Fruit fly (Drosophila melanogaster) whole organism, embryonic: ENCODE results near the gene CG43815.

Experiments
- Blimp-1 ChIP-seq: fragments of 200-800 bp; sonication (Bioruptor generic); optimal IDR thresholded peaks from 3 replicates; lab custom pipeline; 2018; ENCODE audit warnings: missing biosample characterization, missing genetic modification characterization, mild to moderate bottlenecking, moderate library complexity, missing genetic modification reagents
- CG11247 ChIP-seq: fragments of 200-800 bp; sonication (Bioruptor generic); IDR thresholded peaks from 2 replicates; pipeline ENCODE4 v1.3.6; 2022; ENCODE audit warnings: missing biosample characterization, missing genetic modification characterization
- CG12219 ChIP-seq: fragments of 200-800 bp; sonication (Bioruptor generic); optimal IDR thresholded peaks from 3 replicates; lab custom pipeline; 2018; ENCODE audit warnings: missing biosample characterization, mild to moderate bottlenecking, missing genetic modification characterization
- CG13424 ChIP-seq: fragments of 200-800 bp; sonication (Bioruptor generic); optimal IDR thresholded peaks from 2 replicates; lab custom pipeline; 2019; ENCODE audit warnings: missing biosample characterization, mild to moderate bottlenecking, missing genetic modification characterization, moderate library complexity
- CG1603 ChIP-seq: fragments of 200-800 bp; sonication (Bioruptor generic); optimal IDR thresholded peaks from 2 replicates; lab custom pipeline; 2019; ENCODE audit warnings: missing biosample characterization, mild to moderate bottlenecking, missing genetic modification characterization, moderate library complexity
- CG17359 ChIP-seq: fragments of 200-800 bp; sonication (Bioruptor generic); optimal IDR thresholded peaks from 3 replicates; lab custom pipeline; 2018; ENCODE audit warnings: missing biosample characterization, mild to moderate bottlenecking, missing genetic modification characterization, moderate library complexity
- CG17568 ChIP-seq: fragments of 200-800 bp; sonication (Bioruptor generic); optimal IDR thresholded peaks from 2 replicates; lab custom pipeline; 2018; ENCODE audit warnings: missing biosample characterization, mild to moderate bottlenecking, missing genetic modification characterization, moderate library complexity
- CG17912 ChIP-seq: fragments of 200-800 bp; sonication (Bioruptor generic); optimal IDR thresholded peaks from 2 replicates; lab custom pipeline; 2018; ENCODE audit warnings: missing biosample characterization, mild to moderate bottlenecking, missing genetic modification characterization
- CG2199 ChIP-seq: fragments of 200-800 bp; sonication (Bioruptor generic); IDR thresholded peaks from 3 replicates; pipeline ENCODE4 v1.3.6; 2022; ENCODE audit warnings: missing biosample characterization, missing genetic modification characterization
- CG3065 ChIP-seq: fragments of 200-800 bp; sonication (Bioruptor generic); optimal IDR thresholded peaks from 2 replicates; lab custom pipeline; 2016; ENCODE audit warnings: missing biosample characterization, missing genetic modification characterization
- CG3163 ChIP-seq: fragments of 200-800 bp; sonication (Bioruptor generic); optimal IDR thresholded peaks from 3 replicates; lab custom pipeline; 2016; ENCODE audit warnings: missing biosample characterization, missing genetic modification characterization
- CG32772 ChIP-seq: fragments of 200-800 bp; sonication (Bioruptor generic); IDR thresholded peaks from 2 replicates; pipeline ENCODE4 v1.3.6; 2022; ENCODE audit warnings: missing biosample characterization, missing genetic modification characterization
- CG6689 ChIP-seq: fragments of 200-800 bp; sonication (Bioruptor generic); IDR thresholded peaks from 2 replicates; pipeline ENCODE4 v1.3.6; 2022; ENCODE audit warnings: missing biosample characterization, missing genetic modification characterization
- CG6854 ChIP-seq: fragments of 200-800 bp; sonication (Bioruptor generic); optimal IDR thresholded peaks from 3 replicates; lab custom pipeline; 2017; ENCODE audit warnings: missing biosample characterization, mild to moderate bottlenecking, missing genetic modification characterization
- CG7745 ChIP-seq: fragments of 200-800 bp; sonication (Bioruptor generic); optimal IDR thresholded peaks from 2 replicates; lab custom pipeline; 2018; ENCODE audit warnings: missing biosample characterization, mild to moderate bottlenecking, missing genetic modification characterization, moderate library complexity
- CG8281 ChIP-seq: fragments of 200-800 bp; sonication (Bioruptor generic); optimal IDR thresholded peaks from 2 replicates; lab custom pipeline; 2018; ENCODE audit warnings: missing biosample characterization, mild to moderate bottlenecking, missing genetic modification characterization, moderate library complexity
- Doc2 ChIP-seq: fragments of 200-800 bp; sonication (Bioruptor generic); IDR thresholded peaks from 2 replicates; pipeline ENCODE4 v1.3.6; 2022; ENCODE audit warnings: missing biosample characterization, missing genetic modification characterization
- Drgx ChIP-seq: fragments of 200-800 bp; sonication (Bioruptor generic); IDR thresholded peaks from 2 replicates; pipeline ENCODE4 v1.3.6; 2022; ENCODE audit warnings: missing biosample characterization, missing genetic modification characterization
- Fer3 ChIP-seq: fragments of 200-800 bp; sonication (Bioruptor generic); optimal IDR thresholded peaks from 2 replicates; lab custom pipeline; 2018; ENCODE audit warnings: missing biosample characterization, mild to moderate bottlenecking, missing genetic modification characterization, moderate library complexity
- Hsf ChIP-seq: fragments of 200-800 bp; sonication (Bioruptor generic); optimal IDR thresholded peaks from 3 replicates; lab custom pipeline; 2016; ENCODE audit warnings: missing biosample characterization, missing genetic modification characterization
- Med ChIP-seq: fragments of 200-800 bp; sonication (Bioruptor generic); peaks from one replicate; lab custom pipeline; 2016; ENCODE audit warnings: missing biosample characterization, missing genetic modification characterization, mild to moderate bottlenecking, inconsistent platforms, moderate library complexity
- PHDP ChIP-seq: fragments of 200-800 bp; sonication (Bioruptor generic); optimal IDR thresholded peaks from 3 replicates; lab custom pipeline; 2018; ENCODE audit warnings: missing biosample characterization, mild to moderate bottlenecking, missing genetic modification characterization, moderate library complexity
- Pdp1 ChIP-seq, 2 experiments: fragments of 200-800 bp; sonication (Bioruptor generic); optimal IDR thresholded peaks; 3 replicates each; lab custom pipeline; 2016; ENCODE audit warnings: missing biosample characterization in 2 of 2, missing genetic modification characterization in 2 of 2, mild to moderate bottlenecking in 1 of 2, moderate library complexity in 1 of 2
- Rx ChIP-seq: fragments of 200-800 bp; sonication (Bioruptor generic); IDR thresholded peaks from 2 replicates; pipeline ENCODE4 v1.3.6; 2022; ENCODE audit warnings: missing biosample characterization, missing genetic modification characterization
- Tbp ChIP-seq: fragments of >200 bp; optimal IDR thresholded peaks from 2 replicates; lab custom pipeline; 2018; ENCODE audit warnings: missing biosample characterization, missing genetic modification characterization
- btn ChIP-seq: fragments of 200-800 bp; sonication (Bioruptor generic); optimal IDR thresholded peaks from 2 replicates; lab custom pipeline; 2016; ENCODE audit warnings: missing biosample characterization, missing genetic modification characterization
- emc ChIP-seq: fragments of 200-800 bp; sonication (Bioruptor generic); optimal IDR thresholded peaks from 2 replicates; lab custom pipeline; 2016; ENCODE audit warnings: missing biosample characterization, missing genetic modification characterization
- eve ChIP-seq, 2 experiments: fragments of >200 bp; optimal IDR thresholded peaks; 2 replicates each; lab custom pipeline; 2017; ENCODE audit warnings: missing biosample characterization in 2 of 2, missing genetic modification characterization in 2 of 2
- exex ChIP-seq: fragments of 200-800 bp; sonication (Bioruptor generic); optimal IDR thresholded peaks from 4 replicates; lab custom pipeline; 2018; ENCODE audit warnings: missing biosample characterization, mild to moderate bottlenecking, missing genetic modification characterization, moderate library complexity
- fu2 ChIP-seq: fragments of 200-800 bp; sonication (Bioruptor generic); optimal IDR thresholded peaks from 2 replicates; lab custom pipeline; 2016; ENCODE audit warnings: missing biosample characterization, missing genetic modification characterization
- grau ChIP-seq: fragments of 200-800 bp; optimal IDR thresholded peaks from 3 replicates; lab custom pipeline; 2019; ENCODE audit warnings: missing biosample characterization, mild to moderate bottlenecking, missing genetic modification characterization, moderate library complexity
- mirr ChIP-seq: fragments of 200-800 bp; sonication (Bioruptor generic); optimal IDR thresholded peaks from 3 replicates; lab custom pipeline; 2018; ENCODE audit warnings: missing biosample characterization, mild to moderate bottlenecking, missing genetic modification characterization
- odd ChIP-seq: fragments of 200-800 bp; sonication (Bioruptor generic); optimal IDR thresholded peaks from 2 replicates; lab custom pipeline; 2017; ENCODE audit warnings: missing biosample characterization, mild to moderate bottlenecking, missing genetic modification characterization
- otp ChIP-seq: fragments of 200-800 bp; sonication (Bioruptor generic); IDR thresholded peaks from 3 replicates; pipeline ENCODE4, ENCODE4 v1.3.6; 2022; ENCODE audit warnings: missing biosample characterization, missing genetic modification characterization
- pan ChIP-seq, 4 experiments: fragments of >200 bp in 3 of 4; fragments of 200-800 bp in 1 of 4; sonication (Bioruptor generic) in 1 of 4; optimal IDR thresholded peaks in 3 of 4; IDR thresholded peaks in 1 of 4; 2 replicates each; pipeline versions ENCODE4 v1.3.6 to Lab custom; 2017 to 2022; ENCODE audit warnings: missing biosample characterization in 2 of 4, missing genetic modification characterization in 2 of 4, mixed read lengths in 1 of 4
- salm ChIP-seq: fragments of 200-800 bp; sonication (Bioruptor generic); optimal IDR thresholded peaks from 2 replicates; lab custom pipeline; 2018; ENCODE audit warnings: missing biosample characterization, mild to moderate bottlenecking, missing genetic modification characterization
- sd ChIP-seq: fragments of 200-800 bp; sonication (Bioruptor generic); optimal IDR thresholded peaks from 3 replicates; lab custom pipeline; 2018; ENCODE audit warnings: missing biosample characterization, mild to moderate bottlenecking, missing genetic modification characterization, moderate library complexity
- sob ChIP-seq: fragments of 200-800 bp; sonication (Bioruptor generic); IDR thresholded peaks from 2 replicates; pipeline ENCODE4 v1.3.6; 2022; ENCODE audit warnings: missing biosample characterization, missing genetic modification characterization
- tna ChIP-seq: fragments of 200-800 bp; sonication (Bioruptor generic); IDR thresholded peaks from 2 replicates; pipeline ENCODE4 v1.3.6; 2022; ENCODE audit warnings: missing biosample characterization, missing genetic modification characterization; ENCODE audit not compliant: partially characterized antibody
- z ChIP-seq: fragments of 200-800 bp; sonication (Bioruptor generic); IDR thresholded peaks from 3 replicates; pipeline ENCODE4 v1.3.6; 2022; ENCODE audit warnings: missing biosample characterization, missing genetic modification characterization

The CG43815 gene

dm6 chr2L:3572529-3573171 is 3.4 kb upstream of the CG43815 start (continued):
- TF ChIP-seq sd (tag; lab: Kevin White, UChicago) (peak; percentile 66), salm (tag; lab: Kevin White, UChicago) (peak; percentile 16), CG17568 (GFP tag; lab: Kevin White, UChicago) (peak; percentile 29), CG13424 (tag; lab: Kevin White, UChicago) (no peak), z (GFP tag; lab: Robert Waterston, UW) (peak; percentile 56; the same call in 1 of the 3 replicates), Fer3 (tag; lab: Kevin White, UChicago) (no peak), CG17912 (GFP tag; lab: Kevin White, UChicago) (no peak), CG2199 (GFP tag; lab: Robert Waterston, UW) (0 out of 3 replicates have a peak, but pooled peaks have one; percentile 7), CG8281 (tag; lab: Kevin White, UChicago) (peak; percentile 82), sob (GFP tag; lab: Robert Waterston, UW) (no peak), CG1603 (tag; lab: Kevin White, UChicago) (peak; percentile 10), CG11247 (GFP tag; lab: Robert Waterston, UW) (no peak), PHDP (tag; lab: Kevin White, UChicago) (peak; percentile 2), Tbp (no peak), Med (GFP tag; lab: Kevin White, UChicago) (peak; percentile 66), CG7745 (no peak), pan (optimal IDR thresholded peaks at IDR 0.05; lab: Kevin White, UChicago) (no peak), pan (GFP tag; optimal IDR thresholded peaks at IDR 0.05 in 1 of 2, IDR thresholded peaks at IDR 0.05 in 1 of 2) (peak in 1 of 2 experiments; percentile 61), CG3065 (no peak), fu2 (GFP tag; lab: Kevin White, UChicago) (no peak), odd (GFP tag; lab: Kevin White, UChicago) (peak; percentile 3), Doc2 (GFP tag; lab: Robert Waterston, UW) (no peak), CG17359 (tag; lab: Kevin White, UChicago) (peak; percentile 36), mirr (GFP tag; lab: Kevin White, UChicago) (peak; percentile 33), Blimp-1 (GFP tag; lab: Kevin White, UChicago) (no peak), exex (tag; lab: Kevin White, UChicago) (peak; percentile 46), grau (peak; percentile 5), eve (GFP tag; optimal IDR thresholded peaks at IDR 0.05; lab: Kevin White, UChicago) (peak in 1 of 2 experiments; percentile 60), CG6854 (no peak), Rx (no peak), Hsf (GFP tag; lab: Kevin White, UChicago) (no peak), CG6689 (no peak), CG32772 (peak; percentile 40), Pdp1 (GFP tag; optimal IDR thresholded peaks at IDR 0.05; lab: Kevin White, UChicago) (peak in 1 of 2 experiments; percentile 66), tna (GFP tag; lab: Robert Waterston, UW) (no peak), CG12219 (GFP tag; lab: Kevin White, UChicago) (no peak), btn (GFP tag; lab: Kevin White, UChicago) (no peak), emc (GFP tag; lab: Kevin White, UChicago) (no peak), otp (GFP tag; lab: Robert Waterston, UW) (0 out of 3 replicates have a peak, but pooled peaks have one; percentile 28), CG3163 (GFP tag; lab: Kevin White, UChicago) (no peak), Drgx (no peak)
- TF ChIP-seq, all 482 proteins: peak for 22
